Fruit fly (Drosophila melanogaster): ENCODE data around the gene CG4045.

Gene CG4045

dm6 chrX:2041981-2042847 is 33.5 kb downstream of the CG4045 start, which contains the start of the genes Actn and usp (continued):
- no peak for TF ChIP-seq chif (GFP tag; optimal IDR thresholded peaks at IDR 0.05)
- TF ChIP-seq CG6765 (GFP tag; optimal IDR thresholded peaks at IDR 0.05) = no peak
- peak in 1 of 2 experiments; percentile 83 for TF ChIP-seq Eip74EF (GFP tag; optimal IDR thresholded peaks at IDR 0.05)
- no peak for TF ChIP-seq CG4282 (GFP tag; optimal IDR thresholded peaks at IDR 0.05)
- TF ChIP-seq luna (GFP tag; optimal IDR thresholded peaks at IDR 0.05) = no peak
- no peak for TF ChIP-seq CG13894 (tag; optimal IDR thresholded peaks at IDR 0.05)
- no peak for TF ChIP-seq CG7745 (tag; optimal IDR thresholded peaks at IDR 0.05)
- TF ChIP-seq CG7556 (GFP tag; optimal IDR thresholded peaks at IDR 0.05) = no peak
- no peak for TF ChIP-seq hkb (optimal IDR thresholded peaks at IDR 0.05)
- peak; percentile 31; the same call in 1 of the 2 replicates for TF ChIP-seq hkb (GFP tag; IDR thresholded peaks at IDR 0.05)
- TF ChIP-seq CG33213 (GFP tag; optimal IDR thresholded peaks at IDR 0.05) = peak; percentile 18
- peak; percentile 63 for TF ChIP-seq CG1024 (GFP tag; IDR thresholded peaks at IDR 0.05)
- no peak for TF ChIP-seq CG1792 (GFP tag; optimal IDR thresholded peaks at IDR 0.05)
- no peak for TF ChIP-seq toy (GFP tag; IDR thresholded peaks at IDR 0.05)
- peak; percentile 89 for TF ChIP-seq CG17385 (GFP tag; optimal IDR thresholded peaks at IDR 0.05)
- no peak for TF ChIP-seq D19B (GFP tag; optimal IDR thresholded peaks at IDR 0.05)
- no peak for TF ChIP-seq NC2α (GFP tag; optimal IDR thresholded peaks at IDR 0.05)
- TF ChIP-seq eve (GFP tag; optimal IDR thresholded peaks at IDR 0.05) = no peak
- TF ChIP-seq Dbx (GFP tag; IDR thresholded peaks at IDR 0.05) = no peak
- TF ChIP-seq CG14710 (tag; optimal IDR thresholded peaks at IDR 0.05) = peak; percentile 47
- no peak for TF ChIP-seq HLH4C (GFP tag; IDR thresholded peaks at IDR 0.05; ENCODE audit: partially characterized antibody)
- peak; percentile 89 for TF ChIP-seq CG7357 (GFP tag; IDR thresholded peaks at IDR 0.05)
- no peak for TF ChIP-seq CG10147 (GFP tag; optimal IDR thresholded peaks at IDR 0.05)
- no peak for TF ChIP-seq CG11695 (GFP tag; IDR thresholded peaks at IDR 0.05)
- no peak for TF ChIP-seq Dip3 (GFP tag; optimal IDR thresholded peaks at IDR 0.05)
- TF ChIP-seq E2f1 (GFP tag; IDR thresholded peaks at IDR 0.05) = no peak
- TF ChIP-seq tin (GFP tag; optimal IDR thresholded peaks at IDR 0.05) = no peak
- TF ChIP-seq grn (GFP tag; optimal IDR thresholded peaks at IDR 0.05) = no peak
- TF ChIP-seq CG14667 (GFP tag; IDR thresholded peaks at IDR 0.05) = no peak
- TF ChIP-seq CG8089 (GFP tag; optimal IDR thresholded peaks at IDR 0.05) = no peak
- TF ChIP-seq CoRest (tag; optimal IDR thresholded peaks at IDR 0.05) = peak; percentile 42
- TF ChIP-seq Sox100B (GFP tag; optimal IDR thresholded peaks at IDR 0.05) = no peak
- no peak for TF ChIP-seq crc (GFP tag; optimal IDR thresholded peaks at IDR 0.05)
- no peak for TF ChIP-seq ac (GFP tag; optimal IDR thresholded peaks at IDR 0.05)
- no peak for TF ChIP-seq Optix (GFP tag; IDR thresholded peaks at IDR 0.05)
- peak; percentile 92 for TF ChIP-seq ssp (GFP tag; IDR thresholded peaks at IDR 0.05)
- TF ChIP-seq Dad (GFP tag; optimal IDR thresholded peaks at IDR 0.05) = no peak
- TF ChIP-seq CG11093 (GFP tag; IDR thresholded peaks at IDR 0.05) = no peak
- no peak for TF ChIP-seq lov (optimal IDR thresholded peaks at IDR 0.05)
- no peak for TF ChIP-seq lov (GFP tag; IDR thresholded peaks at IDR 0.05)
- no peak for TF ChIP-seq CG11247 (GFP tag; IDR thresholded peaks at IDR 0.05)
- no peak for TF ChIP-seq CG3163 (GFP tag; optimal IDR thresholded peaks at IDR 0.05)
- TF ChIP-seq pum (GFP tag; optimal IDR thresholded peaks at IDR 0.05) = no peak
- TF ChIP-seq schlank (tag; optimal IDR thresholded peaks at IDR 0.05) = no peak
- TF ChIP-seq sob (GFP tag; IDR thresholded peaks at IDR 0.05) = peak; percentile 22; the same call in 1 of the 2 replicates
- no peak for TF ChIP-seq pfk (GFP tag; optimal IDR thresholded peaks at IDR 0.05)
- no peak for TF ChIP-seq wor (GFP tag; IDR thresholded peaks at IDR 0.05)
- TF ChIP-seq Fer2 (tag; optimal IDR thresholded peaks at IDR 0.05) = no peak
- TF ChIP-seq Hmr (GFP tag; optimal IDR thresholded peaks at IDR 0.05) = peak; percentile 12
- no peak for TF ChIP-seq dati (GFP tag; IDR thresholded peaks at IDR 0.05)
- no peak for TF ChIP-seq CG1832 (GFP tag; optimal IDR thresholded peaks at IDR 0.05)

Data from whole organism, embryonic.